Worm (Caenorhabditis elegans) whole organism, young adult: ENCODE measurements around the gene sulp-7.

Experiments used
- F39B2.1 ChIP-seq: fragments of 200-800 bp; sonication (Bioruptor generic); IDR thresholded peaks from 2 replicates; pipeline ENCODE4 v1.3.6; 2022; ENCODE audit warnings: missing genetic modification reagents, missing genetic modification characterization, missing compliant biosample characterization
- F49E8.2 ChIP-seq: sonication (generic microtip); optimal IDR thresholded peaks from 3 replicates; lab custom pipeline; 2017; ENCODE audit warnings: missing genetic modification characterization, mild to moderate bottlenecking, missing compliant biosample characterization, antibody characterized with exemption, moderate library complexity; ENCODE audit not compliant: insufficient read depth
- F55B11.4 ChIP-seq: sonication (generic microtip); optimal IDR thresholded peaks from 2 replicates; lab custom pipeline; 2016; ENCODE audit warnings: missing compliant biosample characterization, missing genetic modification characterization, borderline replicate concordance; ENCODE audit not compliant: insufficient read depth
- F57A8.1 ChIP-seq: fragments of 200-800 bp; sonication (Bioruptor generic); optimal IDR thresholded peaks from 2 replicates; lab custom pipeline; 2018; ENCODE audit warnings: mild to moderate bottlenecking, missing genetic modification characterization, moderate library complexity, missing compliant biosample characterization
- F57C9.4 ChIP-seq: sonication (generic microtip); optimal IDR thresholded peaks from 2 replicates; lab custom pipeline; 2017; ENCODE audit warnings: mild to moderate bottlenecking, missing genetic modification characterization, missing compliant biosample characterization
- ama-1 ChIP-seq, 3 experiments: fragments of 150-350 bp in 1 of 3; sonication (generic microtip) in 2 of 3; optimal IDR thresholded peaks; 2 replicates each; lab custom pipeline; 2014 to 2018; ENCODE audit warnings: missing biosample characterization in 2 of 3, missing genetic modification characterization in 2 of 3, missing genetic modification reagents in 2 of 3
- atf-7 ChIP-seq: sonication (generic microtip); optimal IDR thresholded peaks from 2 replicates; lab custom pipeline; 2017; ENCODE audit warnings: mild to moderate bottlenecking, missing genetic modification characterization, missing compliant biosample characterization
- egl-18 ChIP-seq: fragments of 200-800 bp; sonication (Bioruptor generic); IDR thresholded peaks from 2 replicates; pipeline ENCODE4 v1.3.6; 2022; ENCODE audit warnings: missing genetic modification reagents, missing genetic modification characterization, missing compliant biosample characterization
- him-1 ChIP-seq: sonication (generic microtip); optimal IDR thresholded peaks from 2 replicates; lab custom pipeline; 2016; ENCODE audit warnings: missing genotype, missing genetic modification reagents, missing genetic modification characterization, missing compliant biosample characterization
- mel-28 ChIP-seq: sonication (generic microtip); optimal IDR thresholded peaks from 2 replicates; lab custom pipeline; 2016; ENCODE audit warnings: borderline replicate concordance, mild to moderate bottlenecking, missing genetic modification characterization, missing compliant biosample characterization
- sea-2 ChIP-seq: fragments of 200-800 bp; sonication (Bioruptor generic); IDR thresholded peaks from 2 replicates; pipeline ENCODE4 v1.3.6; 2022; ENCODE audit warnings: missing genetic modification characterization, missing compliant biosample characterization
- snpc-1.3 ChIP-seq: sonication (generic microtip); optimal IDR thresholded peaks from 2 replicates; lab custom pipeline; 2017; ENCODE audit warnings: missing genetic modification characterization, mild to moderate bottlenecking, missing compliant biosample characterization, antibody characterized with exemption, moderate library complexity, missing genotype, missing genetic modification reagents; ENCODE audit not compliant: insufficient read depth
- ztf-3 ChIP-seq: fragments of 200-800 bp; sonication (Bioruptor generic); optimal IDR thresholded peaks from 2 replicates; lab custom pipeline; 2018; ENCODE audit warnings: mild to moderate bottlenecking, missing genetic modification characterization, missing compliant biosample characterization

DNA sequence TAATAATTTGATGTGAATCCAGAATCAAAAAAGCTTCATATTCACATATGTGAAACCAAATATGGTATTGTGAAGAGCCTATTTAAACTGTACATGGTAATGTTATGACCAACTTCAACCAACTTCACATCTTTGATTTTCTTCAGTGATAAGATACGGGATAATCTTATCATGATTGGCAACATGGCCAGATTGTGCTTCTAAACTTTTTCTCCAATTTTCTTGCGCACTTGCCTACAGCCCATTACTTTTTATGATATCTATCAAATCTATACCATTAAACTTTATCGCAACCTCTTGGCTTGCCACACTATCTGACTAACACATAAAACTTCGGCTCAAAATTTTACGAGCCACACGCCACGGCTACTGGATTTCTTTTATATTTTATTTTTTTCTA, 48.1 kb upstream of the sulp-7 start:
- TF ChIP-seq egl-18 (GFP tag; lab: Robert Waterston, UW) (no peak), atf-7 (no peak), mel-28 (tag; lab: Kevin White, UChicago) (no peak), F57C9.4 (tag; lab: Kevin White, UChicago) (no peak), ztf-3 (no peak), snpc-1.3 (no peak), sea-2 (GFP tag; lab: Robert Waterston, UW) (no peak), ama-1 (optimal IDR thresholded peaks at IDR 0.05; lab: Kevin White, UChicago) (no peak), ama-1 (GFP tag; optimal IDR thresholded peaks at IDR 0.05; lab: Kevin White, UChicago) (no peak), F57A8.1 (GFP tag; lab: Kevin White, UChicago) (no peak), F49E8.2 (tag; lab: Kevin White, UChicago) (no peak), F55B11.4 (no peak), F39B2.1 (GFP tag; lab: Robert Waterston, UW) (no peak), him-1 (no peak)
